Fruit fly (Drosophila melanogaster) whole organism: Measurements from ENCODE around the gene CG14960.

Experiments used
- CG8478 ChIP-seq: fragments of >200 bp; optimal IDR thresholded peaks from 2 replicates; lab custom pipeline; 2018; ENCODE audit warnings: inconsistent platforms
- Dll ChIP-seq: fragments of >200 bp; optimal IDR thresholded peaks from 2 replicates; lab custom pipeline; 2017
- EcR ChIP-seq, 2 experiments: fragments of >200 bp; optimal IDR thresholded peaks; 2 replicates each; lab custom pipeline; 2017; ENCODE audit warnings: missing biosample characterization in 2 of 2, missing genetic modification characterization in 2 of 2, missing genetic modification reagents in 2 of 2
- pan ChIP-seq: fragments of >200 bp; optimal IDR thresholded peaks from 2 replicates; lab custom pipeline; 2017
- psq ChIP-seq: fragments of >200 bp; optimal IDR thresholded peaks from 2 replicates; lab custom pipeline; 2017
- usp ChIP-seq: fragments of >200 bp; optimal IDR thresholded peaks from 2 replicates; lab custom pipeline; 2017; ENCODE audit warnings: missing biosample characterization, missing genetic modification characterization, mixed read lengths

dm6 chr3L:3242121-3243083 lies 28.4 kb upstream of the CG14960 start:
- TF ChIP-seq psq (lab: Kevin White, UChicago) (no peak), pan (lab: Kevin White, UChicago) (no peak), usp (GFP tag; lab: Kevin White, UChicago) (no peak), EcR (GFP tag; optimal IDR thresholded peaks at IDR 0.05; lab: Kevin White, UChicago) (peak; percentile 43 to 69), CG8478 (lab: Kevin White, UChicago) (no peak), Dll (lab: Kevin White, UChicago) (no peak)
